Worm (Caenorhabditis elegans): Measurements from ENCODE around the gene trh-1.

trh-1 gene

ce11 chrIV:17351586-17351985 is 16.8 kb upstream of the trh-1 start, which contains the start of gene clec-199:
Gene clec-199 (plus strand): TSS chrIV:17351886.
- TF ChIP-seq him-1 (tag; optimal IDR thresholded peaks at IDR 0.05) (no peak), dao-5 (tag; optimal IDR thresholded peaks at IDR 0.05) (no peak), W03F9.2 (tag; optimal IDR thresholded peaks at IDR 0.05) (no peak)

ce11 chrIV:17361143-17361542 is 7.2 kb upstream of the trh-1 start, which contains the start of gene clec-202:
Gene clec-202 (plus strand): TSS chrIV:17361443.
- no peak for TF ChIP-seq him-1 (tag; optimal IDR thresholded peaks at IDR 0.05)
- no peak for TF ChIP-seq W03F9.2 (tag; optimal IDR thresholded peaks at IDR 0.05)
- no peak for TF ChIP-seq dao-5 (tag; optimal IDR thresholded peaks at IDR 0.05)

ce11 chrIV:17367294-17367693 is 1.1 kb upstream of the trh-1 start, which contains the start of gene zipt-17:
Gene zipt-17 (minus strand): TSS chrIV:17367394.
- no peak for TF ChIP-seq dao-5 (tag; optimal IDR thresholded peaks at IDR 0.05)
- no peak for TF ChIP-seq W03F9.2 (tag; optimal IDR thresholded peaks at IDR 0.05)
- no peak for TF ChIP-seq him-1 (tag; optimal IDR thresholded peaks at IDR 0.05)

- TF ChIP-seq dao-5 (tag; optimal IDR thresholded peaks at IDR 0.05), result no peak
Observed at ce11 chrIV:17371469-17371868, 3.1 kb downstream of the trh-1 start, which contains the start of gene C30H6.5. Gene C30H6.5 (plus strand): TSS chrIV:17371769.

DNA sequence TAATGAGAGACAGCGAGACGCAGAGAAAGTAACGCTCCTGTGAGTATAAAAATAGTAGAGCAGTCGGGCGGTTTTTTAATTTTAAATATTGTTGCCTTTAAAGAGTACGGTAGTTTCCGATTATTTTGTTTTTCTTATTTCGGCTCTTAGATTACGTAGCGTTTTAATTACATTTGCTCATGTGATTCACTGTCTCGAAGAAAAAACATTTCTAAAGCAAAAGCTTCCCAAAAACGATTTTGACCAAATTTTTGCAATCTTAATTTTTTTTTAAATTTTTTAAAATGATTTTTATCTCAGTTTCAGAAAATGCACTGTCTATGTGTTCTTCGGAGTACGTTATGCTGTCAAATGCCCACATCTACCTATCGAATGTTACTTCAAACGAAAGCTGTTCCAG is 7.7 kb downstream of the trh-1 start, which contains the start of gene haf-1:
haf-1 (plus strand) TSS at position 301 of the 400 bp plus-strand sequence.
- TF ChIP-seq dao-5 (tag; optimal IDR thresholded peaks at IDR 0.05) (no peak), him-1 (tag; optimal IDR thresholded peaks at IDR 0.05) (no peak), W03F9.2 (tag; optimal IDR thresholded peaks at IDR 0.05) (no peak)

DNA sequence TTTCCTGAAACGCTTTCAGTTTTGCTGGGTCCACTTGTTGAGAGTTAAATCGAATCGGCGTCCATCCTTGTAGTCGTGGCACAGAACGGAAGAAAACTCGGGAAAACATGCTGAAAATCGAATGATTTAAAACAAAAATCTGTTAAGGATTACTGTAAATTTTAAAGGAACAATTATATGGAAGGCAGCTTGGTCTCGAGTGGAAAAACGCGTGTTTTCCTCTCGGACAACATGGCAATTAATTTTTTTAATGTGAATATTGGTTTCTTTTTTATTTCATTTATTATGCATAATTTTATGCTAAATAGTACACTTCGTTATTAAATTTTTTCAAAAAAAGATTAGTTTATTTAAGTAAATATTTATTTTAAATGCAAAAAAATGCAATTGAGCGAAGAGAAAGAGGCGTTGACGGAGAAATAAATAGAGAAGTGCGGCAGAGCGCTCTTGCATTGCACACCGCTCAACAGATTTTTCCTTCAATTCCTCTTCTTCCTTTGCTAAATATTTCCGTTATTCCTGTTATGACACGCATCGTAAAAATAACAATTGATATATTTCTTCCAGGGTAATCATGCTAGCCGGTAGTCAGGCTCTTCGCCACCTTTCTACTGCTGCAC is 11.8 kb downstream of the trh-1 start, which contains the start of the genes C30H6.9 and dlat-2:
C30H6.9 (minus strand) TSS at position 110 of the 620 bp plus-strand sequence.
dlat-2 (plus strand) TSS at position 566 of the 620 bp plus-strand sequence.
- TF ChIP-seq dao-5 (tag; optimal IDR thresholded peaks at IDR 0.05), result no peak
- no peak for TF ChIP-seq him-1 (tag; optimal IDR thresholded peaks at IDR 0.05)
- TF ChIP-seq W03F9.2 (tag; optimal IDR thresholded peaks at IDR 0.05), result peak; percentile 76

ce11 chrIV:17382029-17382428 is 13.6 kb downstream of the trh-1 start, which contains the start of gene C30H6.8:
Gene C30H6.8 (plus strand): TSS chrIV:17382329.
- TF ChIP-seq dao-5 (tag; optimal IDR thresholded peaks at IDR 0.05), result no peak
- TF ChIP-seq him-1 (tag; optimal IDR thresholded peaks at IDR 0.05), result no peak
- TF ChIP-seq W03F9.2 (tag; optimal IDR thresholded peaks at IDR 0.05), result no peak

DNA sequence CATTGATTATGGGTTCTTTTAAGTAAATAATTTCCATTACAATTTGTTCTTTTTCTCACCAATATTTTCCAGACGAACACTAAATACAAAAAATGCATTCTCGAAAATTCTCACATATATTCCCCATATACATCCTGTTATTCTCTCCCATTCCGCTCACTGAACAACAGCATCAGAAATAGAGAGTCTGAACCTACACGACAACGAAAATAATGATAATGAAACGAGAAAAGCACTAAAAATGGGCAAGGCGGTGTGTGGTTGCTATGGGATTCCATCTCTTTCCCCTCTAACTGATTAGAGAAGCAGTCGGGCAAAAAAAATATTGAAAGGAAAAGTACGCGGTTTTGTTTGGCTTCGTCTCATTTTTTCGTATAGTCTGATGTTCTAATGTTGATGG is 14.7 kb downstream of the trh-1 start, which contains the start of gene C30H6.12:
C30H6.12 (plus strand) TSS at position 301 of the 400 bp plus-strand sequence.
- TF ChIP-seq W03F9.2 (tag; optimal IDR thresholded peaks at IDR 0.05), result no peak
- TF ChIP-seq dao-5 (tag; optimal IDR thresholded peaks at IDR 0.05), result no peak
- no peak for TF ChIP-seq him-1 (tag; optimal IDR thresholded peaks at IDR 0.05)

ce11 chrIV:17387442-17387967 is 19.1 kb downstream of the trh-1 start, which contains the start of gene T02D1.8:
Gene T02D1.8 (minus strand): TSS chrIV:17387492.
- TF ChIP-seq W03F9.2 (tag; optimal IDR thresholded peaks at IDR 0.05) (no peak), dao-5 (tag; optimal IDR thresholded peaks at IDR 0.05) (no peak), him-1 (tag; optimal IDR thresholded peaks at IDR 0.05) (no peak)

DNA sequence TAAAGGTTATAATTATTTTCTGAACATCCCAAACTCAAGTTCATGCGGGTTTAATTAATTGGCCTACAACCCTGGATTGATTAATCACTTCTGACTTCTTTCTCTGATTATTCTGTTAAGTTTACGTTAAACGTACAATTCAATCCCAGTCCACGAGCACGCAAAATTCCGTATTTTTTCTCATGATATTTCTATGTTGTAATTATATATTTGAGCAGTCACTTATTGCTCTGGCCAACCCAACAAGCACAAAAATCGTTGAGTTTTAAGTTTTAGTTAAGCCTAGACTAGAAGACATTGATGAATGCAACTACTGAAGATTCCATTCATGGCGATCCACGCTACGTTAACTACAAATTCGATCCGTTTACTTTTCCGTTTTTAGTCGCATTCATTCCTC is 27.5 kb downstream of the trh-1 start, which contains the start of gene sru-15:
sru-15 (plus strand) TSS at position 301 of the 400 bp plus-strand sequence.
- TF ChIP-seq W03F9.2 (tag; optimal IDR thresholded peaks at IDR 0.05), result no peak
- no peak for TF ChIP-seq dao-5 (tag; optimal IDR thresholded peaks at IDR 0.05)
- TF ChIP-seq him-1 (tag; optimal IDR thresholded peaks at IDR 0.05), result no peak

DNA sequence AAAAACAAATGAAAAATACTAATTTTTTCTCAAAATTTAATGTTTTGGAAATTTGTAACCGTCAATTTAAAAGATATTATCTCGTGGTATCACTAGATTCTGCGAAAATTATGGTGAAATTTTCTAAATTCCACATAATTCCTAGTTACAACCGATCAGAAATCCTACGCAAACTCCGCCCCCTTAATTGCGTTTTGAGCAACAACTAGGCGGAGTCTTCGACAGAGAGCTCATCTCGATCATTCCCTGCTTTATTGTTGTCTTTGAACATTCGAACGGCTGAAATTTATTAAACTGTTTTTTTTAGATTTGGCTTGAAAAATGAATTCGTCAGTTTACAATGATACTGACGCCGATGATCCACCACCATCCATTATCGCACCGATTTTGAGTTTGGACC is 31.1 kb downstream of the trh-1 start, which contains the start of gene T02D1.4:
T02D1.4 (plus strand) TSS at position 301 of the 400 bp plus-strand sequence.
- TF ChIP-seq dao-5 (tag; optimal IDR thresholded peaks at IDR 0.05) (no peak), him-1 (tag; optimal IDR thresholded peaks at IDR 0.05) (no peak), W03F9.2 (tag; optimal IDR thresholded peaks at IDR 0.05) (no peak)

- TF ChIP-seq dao-5 (tag; optimal IDR thresholded peaks at IDR 0.05) (no peak), him-1 (tag; optimal IDR thresholded peaks at IDR 0.05) (no peak), W03F9.2 (tag; optimal IDR thresholded peaks at IDR 0.05) (no peak)
Observed at ce11 chrIV:17405530-17405929, 37.1 kb downstream of the trh-1 start, which contains the start of gene pmp-4. Gene pmp-4 (minus strand): TSS chrIV:17405630.

DNA sequence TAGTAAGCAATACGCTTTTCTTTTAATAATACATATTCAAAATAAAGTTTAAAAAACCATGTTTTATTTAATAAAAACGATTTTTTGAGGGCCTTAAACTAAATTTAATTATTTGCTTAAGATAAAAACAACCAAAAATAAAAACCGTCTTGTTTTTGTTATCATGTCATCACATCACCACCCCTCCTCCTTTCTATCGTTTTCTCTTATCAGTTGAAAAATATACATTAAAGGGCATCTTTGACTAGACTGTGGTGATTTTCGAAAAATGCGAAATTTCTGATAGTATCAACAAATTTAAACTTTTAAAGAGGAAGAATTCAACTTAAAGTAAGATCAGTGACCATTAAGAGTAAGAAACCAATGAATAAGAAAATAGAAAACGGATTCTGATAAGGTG is 37.7 kb downstream of the trh-1 start:
- TF ChIP-seq dao-5 (tag; optimal IDR thresholded peaks at IDR 0.05) (no peak), him-1 (tag; optimal IDR thresholded peaks at IDR 0.05) (no peak), W03F9.2 (tag; optimal IDR thresholded peaks at IDR 0.05) (no peak)

- TF ChIP-seq W03F9.2 (tag; optimal IDR thresholded peaks at IDR 0.05) (no peak), dao-5 (tag; optimal IDR thresholded peaks at IDR 0.05) (no peak), him-1 (tag; optimal IDR thresholded peaks at IDR 0.05) (no peak)
Observed at ce11 chrIV:17407025-17407424, 38.6 kb downstream of the trh-1 start, which contains the start of gene T02D1.7. Gene T02D1.7 (minus strand): TSS chrIV:17407125.
